Worm (Caenorhabditis elegans): Measurements from ENCODE around the gene CD4.1.

Gene CD4.1

ce11 chrV:5596391-5597030, 9.8 kb upstream of the CD4.1 start, which contains the start of gene zhit-1:
TSS of gene zhit-1 (minus strand) at chrV:5596551.
- TF ChIP-seq flt-1 (GFP tag; IDR thresholded peaks at IDR 0.05) (no peak), ref-1 (GFP tag; conservative IDR thresholded peaks at IDR 0.05) (no peak)

ce11 chrV:5601263-5601662, 5.1 kb upstream of the CD4.1 start, which contains the start of gene CD4.8:
TSS of gene CD4.8 (minus strand) at chrV:5601363.
- TF ChIP-seq cog-1 (tag; optimal IDR thresholded peaks at IDR 0.05) (no peak), T22C8.4 (GFP tag; IDR thresholded peaks at IDR 0.05) (no peak), med-1 (GFP tag; optimal IDR thresholded peaks at IDR 0.05; ENCODE audit: insufficient read depth) (no peak), tab-1 (GFP tag; IDR thresholded peaks at IDR 0.05) (no peak), ztf-23 (GFP tag; IDR thresholded peaks at IDR 0.05) (no peak), ztf-29 (GFP tag; IDR thresholded peaks at IDR 0.05) (no peak), ref-1 (GFP tag; conservative IDR thresholded peaks at IDR 0.05) (no peak)

- TF ChIP-seq ztf-23 (GFP tag; IDR thresholded peaks at IDR 0.05) (no peak), ref-1 (GFP tag; conservative IDR thresholded peaks at IDR 0.05) (no peak), med-1 (GFP tag; optimal IDR thresholded peaks at IDR 0.05; ENCODE audit: insufficient read depth) (no peak), T22C8.4 (GFP tag; IDR thresholded peaks at IDR 0.05) (no peak), klf-2 (GFP tag; conservative IDR thresholded peaks at IDR 0.05) (no peak), flt-1 (GFP tag; IDR thresholded peaks at IDR 0.05) (no peak), tab-1 (GFP tag; IDR thresholded peaks at IDR 0.05) (no peak), cog-1 (tag; optimal IDR thresholded peaks at IDR 0.05) (no peak), ztf-29 (GFP tag; IDR thresholded peaks at IDR 0.05) (no peak)
Measured at ce11 chrV:5610186-5610585, 3.8 kb downstream of the CD4.1 start.

- TF ChIP-seq ztf-23 (GFP tag; IDR thresholded peaks at IDR 0.05) (0 out of 2 replicates have a peak, but pooled peaks have one; percentile 13), klf-2 (GFP tag; conservative IDR thresholded peaks at IDR 0.05) (no peak), cog-1 (tag; optimal IDR thresholded peaks at IDR 0.05) (no peak), flt-1 (GFP tag; IDR thresholded peaks at IDR 0.05) (no peak)
Measured at ce11 chrV:5613109-5613508, 6.8 kb downstream of the CD4.1 start, which contains the start of gene lrpc-1. TSS of gene lrpc-1 (minus strand) at chrV:5613209.

- TF ChIP-seq ztf-29 (GFP tag; IDR thresholded peaks at IDR 0.05) (no peak), T22C8.4 (GFP tag; IDR thresholded peaks at IDR 0.05) (no peak)
Measured at ce11 chrV:5614724-5615123, 8.4 kb downstream of the CD4.1 start, which contains the start of gene M03E7.3. TSS of gene M03E7.3 (plus strand) at chrV:5615024.

- TF ChIP-seq ref-1 (GFP tag; conservative IDR thresholded peaks at IDR 0.05) (no peak), T22C8.4 (GFP tag; IDR thresholded peaks at IDR 0.05) (no peak), ztf-29 (GFP tag; IDR thresholded peaks at IDR 0.05) (no peak), flt-1 (GFP tag; IDR thresholded peaks at IDR 0.05) (no peak), med-1 (GFP tag; optimal IDR thresholded peaks at IDR 0.05; ENCODE audit: insufficient read depth) (no peak), tab-1 (GFP tag; IDR thresholded peaks at IDR 0.05) (no peak), cog-1 (tag; optimal IDR thresholded peaks at IDR 0.05) (no peak), ztf-23 (GFP tag; IDR thresholded peaks at IDR 0.05) (no peak), klf-2 (GFP tag; conservative IDR thresholded peaks at IDR 0.05) (no peak)
Measured at ce11 chrV:5617301-5617700, 10.9 kb downstream of the CD4.1 start, which contains the start of gene M03E7.2. TSS of gene M03E7.2 (plus strand) at chrV:5617601.

- TF ChIP-seq tab-1 (GFP tag; IDR thresholded peaks at IDR 0.05) (no peak), flt-1 (GFP tag; IDR thresholded peaks at IDR 0.05) (no peak), cog-1 (tag; optimal IDR thresholded peaks at IDR 0.05) (no peak), klf-2 (GFP tag; conservative IDR thresholded peaks at IDR 0.05) (no peak), ztf-29 (GFP tag; IDR thresholded peaks at IDR 0.05) (no peak), med-1 (GFP tag; optimal IDR thresholded peaks at IDR 0.05; ENCODE audit: insufficient read depth) (no peak), T22C8.4 (GFP tag; IDR thresholded peaks at IDR 0.05) (no peak), ref-1 (GFP tag; conservative IDR thresholded peaks at IDR 0.05) (no peak), ztf-23 (GFP tag; IDR thresholded peaks at IDR 0.05) (no peak)
Measured at ce11 chrV:5619372-5619771, 13.0 kb downstream of the CD4.1 start.

ce11 chrV:5620040-5620439, 13.7 kb downstream of the CD4.1 start, which contains the start of gene memb-2:
TSS of gene memb-2 (minus strand) at chrV:5620140.
- TF ChIP-seq ztf-23 (GFP tag; IDR thresholded peaks at IDR 0.05), result no peak

ce11 chrV:5621390-5621789, 15.0 kb downstream of the CD4.1 start, which contains the start of gene M03E7.1:
TSS of gene M03E7.1 (plus strand) at chrV:5621690.
- TF ChIP-seq cog-1 (tag; optimal IDR thresholded peaks at IDR 0.05), result no peak
- TF ChIP-seq tab-1 (GFP tag; IDR thresholded peaks at IDR 0.05), result no peak
- no peak for TF ChIP-seq T22C8.4 (GFP tag; IDR thresholded peaks at IDR 0.05)
- no peak for TF ChIP-seq med-1 (GFP tag; optimal IDR thresholded peaks at IDR 0.05; ENCODE audit: insufficient read depth)

- TF ChIP-seq ztf-29 (GFP tag; IDR thresholded peaks at IDR 0.05) (no peak), flt-1 (GFP tag; IDR thresholded peaks at IDR 0.05) (no peak), T22C8.4 (GFP tag; IDR thresholded peaks at IDR 0.05) (no peak), cog-1 (tag; optimal IDR thresholded peaks at IDR 0.05) (no peak), tab-1 (GFP tag; IDR thresholded peaks at IDR 0.05) (no peak), klf-2 (GFP tag; conservative IDR thresholded peaks at IDR 0.05) (no peak), med-1 (GFP tag; optimal IDR thresholded peaks at IDR 0.05; ENCODE audit: insufficient read depth) (no peak), ref-1 (GFP tag; conservative IDR thresholded peaks at IDR 0.05) (no peak), ztf-23 (GFP tag; IDR thresholded peaks at IDR 0.05) (no peak)
Measured at ce11 chrV:5628014-5628413, 21.7 kb downstream of the CD4.1 start.

- TF ChIP-seq ztf-23 (GFP tag; IDR thresholded peaks at IDR 0.05) (no peak), med-1 (GFP tag; optimal IDR thresholded peaks at IDR 0.05; ENCODE audit: insufficient read depth) (no peak), T22C8.4 (GFP tag; IDR thresholded peaks at IDR 0.05) (no peak), cog-1 (tag; optimal IDR thresholded peaks at IDR 0.05) (no peak), tab-1 (GFP tag; IDR thresholded peaks at IDR 0.05) (no peak), klf-2 (GFP tag; conservative IDR thresholded peaks at IDR 0.05) (no peak), ztf-29 (GFP tag; IDR thresholded peaks at IDR 0.05) (no peak), flt-1 (GFP tag; IDR thresholded peaks at IDR 0.05) (no peak)
Measured at ce11 chrV:5630792-5631191, 24.4 kb downstream of the CD4.1 start, which contains the start of gene acy-4. TSS of gene acy-4 (minus strand) at chrV:5630892.
